Worm (Caenorhabditis elegans): ENCODE results near the gene srg-9.

Gene srg-9

DNA sequence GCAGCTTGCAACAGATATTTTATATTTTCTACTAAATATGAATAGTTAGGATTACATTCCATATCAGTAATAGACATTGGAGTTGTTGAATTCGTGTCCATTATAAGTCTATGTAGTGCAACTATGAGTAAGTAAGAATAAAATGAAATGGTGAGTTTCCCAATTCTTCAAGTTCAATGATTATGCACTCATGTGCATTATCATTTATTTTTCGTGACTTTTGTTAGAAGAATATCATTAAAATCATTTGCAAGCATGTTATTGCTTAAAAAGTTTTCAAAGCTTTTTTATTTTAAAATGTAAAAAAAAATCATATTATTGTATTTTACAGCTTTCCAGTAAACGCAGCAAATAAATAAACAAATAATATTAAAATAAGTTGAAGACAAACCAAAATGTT is at the start of gene srg-9:
TSS of gene srg-9 (minus strand) at position 101 of the 400 bp plus-strand sequence.
- no peak for TF ChIP-seq pes-1 (GFP tag; IDR thresholded peaks at IDR 0.05)
- TF ChIP-seq scrt-1 (GFP tag; IDR thresholded peaks at IDR 0.05), result no peak
- no peak for TF ChIP-seq tbx-37 (GFP tag; conservative IDR thresholded peaks at IDR 0.05)
- TF ChIP-seq B0310.2 (tag; optimal IDR thresholded peaks at IDR 0.05), result no peak
- TF ChIP-seq hmbx-1 (tag; optimal IDR thresholded peaks at IDR 0.05), result no peak
- TF ChIP-seq ets-7 (tag; optimal IDR thresholded peaks at IDR 0.05), result no peak
- TF ChIP-seq hnd-1 (tag; optimal IDR thresholded peaks at IDR 0.05), result no peak
- no peak for TF ChIP-seq hmg-4 (GFP tag; optimal IDR thresholded peaks at IDR 0.05)
- no peak for TF ChIP-seq ama-1 (optimal IDR thresholded peaks at IDR 0.05)
- no peak for TF ChIP-seq ceh-13 (GFP tag; optimal IDR thresholded peaks at IDR 0.05)

DNA sequence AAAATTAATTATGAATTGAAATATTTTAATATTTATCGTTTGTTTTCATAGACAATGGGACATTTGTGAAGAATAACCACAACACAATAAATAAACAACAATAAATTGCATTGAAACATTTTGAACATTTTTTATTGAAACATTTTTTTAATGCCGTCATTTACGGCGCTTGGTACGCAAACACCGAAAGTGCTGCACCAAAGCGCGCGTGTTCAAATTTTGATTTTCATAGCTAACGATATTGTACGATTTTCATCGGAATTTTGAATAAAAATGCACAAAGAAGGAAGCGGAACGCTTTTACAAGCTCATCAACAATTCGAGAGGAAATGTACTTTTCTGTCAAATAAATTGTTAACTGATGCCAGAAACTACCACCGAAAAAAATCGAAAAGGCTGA is 47.2 kb upstream of the srg-9 start:
- TF ChIP-seq sea-1 (GFP tag; conservative IDR thresholded peaks at IDR 0.05), result no peak
- no peak for TF ChIP-seq flt-1 (GFP tag; IDR thresholded peaks at IDR 0.05)
- TF ChIP-seq ceh-13 (GFP tag; optimal IDR thresholded peaks at IDR 0.05), result no peak
- no peak for TF ChIP-seq F13C5.2 (tag; optimal IDR thresholded peaks at IDR 0.05)
- TF ChIP-seq ama-1 (optimal IDR thresholded peaks at IDR 0.05), result no peak
- TF ChIP-seq tbx-37 (GFP tag; conservative IDR thresholded peaks at IDR 0.05), result no peak
- TF ChIP-seq tra-4 (tag; optimal IDR thresholded peaks at IDR 0.05), result no peak
- no peak for TF ChIP-seq tbx-11 (GFP tag; IDR thresholded peaks at IDR 0.05)
- TF ChIP-seq scrt-1 (GFP tag; IDR thresholded peaks at IDR 0.05), result no peak
- TF ChIP-seq ceh-36 (tag; optimal IDR thresholded peaks at IDR 0.05), result no peak
- TF ChIP-seq ets-7 (tag; optimal IDR thresholded peaks at IDR 0.05), result no peak
- TF ChIP-seq B0310.2 (tag; optimal IDR thresholded peaks at IDR 0.05), result no peak
- TF ChIP-seq hnd-1 (tag; optimal IDR thresholded peaks at IDR 0.05), result no peak

DNA sequence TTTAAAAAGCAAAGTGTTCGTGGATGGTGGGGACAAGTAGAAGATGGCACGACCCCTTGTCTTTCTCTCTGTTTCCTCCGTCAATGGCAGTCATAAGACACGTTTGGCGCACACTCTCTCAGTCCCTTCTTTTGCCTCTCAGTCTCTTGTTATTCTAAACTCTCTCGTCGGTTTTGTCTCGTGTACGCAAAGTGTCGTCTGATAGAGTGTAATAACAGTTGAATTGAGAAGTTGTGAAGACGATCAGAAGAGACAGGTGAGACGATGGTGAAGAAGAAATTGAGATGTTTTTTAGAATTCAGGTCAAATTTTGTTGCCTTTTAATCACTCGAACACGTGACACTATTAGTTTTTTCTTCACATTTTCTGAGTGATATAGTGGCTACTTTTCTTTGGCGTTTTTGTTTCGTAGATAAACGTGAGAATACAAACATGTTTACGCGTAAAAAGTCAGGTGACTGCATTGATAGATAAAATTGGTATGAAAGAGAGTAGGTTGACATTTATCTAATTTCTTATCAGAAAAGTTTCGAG is 46.6 kb upstream of the srg-9 start, which contains the start of gene F47D12.9:
TSS of gene F47D12.9 (minus strand) at position 267 of the 534 bp plus-strand sequence.
- TF ChIP-seq ama-1 (optimal IDR thresholded peaks at IDR 0.05), result no peak
- TF ChIP-seq ceh-13 (GFP tag; optimal IDR thresholded peaks at IDR 0.05), result no peak

DNA sequence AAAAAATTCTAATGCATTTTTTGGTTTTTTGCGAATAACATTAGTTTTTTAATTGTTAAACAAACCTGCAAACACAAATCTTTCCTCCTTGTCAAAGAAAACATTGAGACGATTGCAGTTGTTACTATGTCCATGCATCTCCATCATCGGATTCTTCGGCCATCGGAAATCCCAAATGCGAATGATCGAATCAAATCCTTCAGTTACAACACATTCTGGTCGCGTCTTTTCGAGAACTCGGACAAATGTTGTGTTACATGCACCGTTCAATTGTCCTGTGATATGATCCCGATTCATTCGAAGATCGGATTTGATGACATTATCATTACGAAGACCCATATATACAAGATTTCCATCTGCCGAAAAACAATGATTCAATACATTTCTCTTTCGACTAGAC is 43.7 kb upstream of the srg-9 start:
- TF ChIP-seq hmbx-1 (tag; optimal IDR thresholded peaks at IDR 0.05), result no peak
- TF ChIP-seq F13C5.2 (tag; optimal IDR thresholded peaks at IDR 0.05), result no peak

- TF ChIP-seq ets-7 (tag; optimal IDR thresholded peaks at IDR 0.05) (no peak), ceh-36 (tag; optimal IDR thresholded peaks at IDR 0.05) (no peak), sea-1 (GFP tag; conservative IDR thresholded peaks at IDR 0.05) (no peak), tra-4 (tag; optimal IDR thresholded peaks at IDR 0.05) (no peak), flt-1 (GFP tag; IDR thresholded peaks at IDR 0.05) (no peak), hmg-4 (GFP tag; optimal IDR thresholded peaks at IDR 0.05) (no peak), tbx-37 (GFP tag; conservative IDR thresholded peaks at IDR 0.05) (no peak), pes-1 (GFP tag; IDR thresholded peaks at IDR 0.05) (no peak), ceh-13 (GFP tag; optimal IDR thresholded peaks at IDR 0.05) (no peak), tbx-11 (GFP tag; IDR thresholded peaks at IDR 0.05) (no peak), F13C5.2 (tag; optimal IDR thresholded peaks at IDR 0.05) (no peak), scrt-1 (GFP tag; IDR thresholded peaks at IDR 0.05) (no peak), hnd-1 (tag; optimal IDR thresholded peaks at IDR 0.05) (no peak), ama-1 (optimal IDR thresholded peaks at IDR 0.05) (no peak), aly-1 (tag; optimal IDR thresholded peaks at IDR 0.05) (no peak), B0310.2 (tag; optimal IDR thresholded peaks at IDR 0.05) (no peak), hmbx-1 (tag; optimal IDR thresholded peaks at IDR 0.05) (no peak)
Observed at ce11 chrIII:6298131-6298530, 41.6 kb upstream of the srg-9 start, which contains the start of gene F47D12.3. F47D12.3 (plus strand) TSS chrIII:6298461.

DNA sequence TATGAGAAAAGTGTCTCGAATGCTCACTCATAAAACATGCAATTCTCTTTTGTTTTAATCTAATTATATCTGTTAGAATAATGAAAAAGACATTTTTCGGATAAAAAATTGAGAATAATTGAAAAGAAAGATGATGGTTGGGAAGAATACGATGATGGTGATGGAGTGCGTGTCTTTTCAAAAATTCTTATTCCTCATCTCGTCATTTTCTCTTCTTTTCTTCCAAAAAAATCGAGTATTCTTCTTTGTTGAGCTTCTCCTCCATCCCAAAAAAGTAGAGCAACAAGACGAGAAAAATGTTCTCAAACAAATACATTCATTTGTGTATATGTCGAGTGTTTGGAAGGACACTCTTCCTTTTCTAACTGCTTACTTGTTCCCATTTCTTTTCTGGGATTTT is 41.0 kb upstream of the srg-9 start:
- TF ChIP-seq ets-7 (tag; optimal IDR thresholded peaks at IDR 0.05) (no peak), hnd-1 (tag; optimal IDR thresholded peaks at IDR 0.05) (no peak), ceh-13 (GFP tag; optimal IDR thresholded peaks at IDR 0.05) (no peak), ceh-36 (tag; optimal IDR thresholded peaks at IDR 0.05) (no peak), F13C5.2 (tag; optimal IDR thresholded peaks at IDR 0.05) (no peak), scrt-1 (GFP tag; IDR thresholded peaks at IDR 0.05) (no peak), tbx-37 (GFP tag; conservative IDR thresholded peaks at IDR 0.05) (no peak)

- TF ChIP-seq tbx-11 (GFP tag; IDR thresholded peaks at IDR 0.05) (no peak), ama-1 (optimal IDR thresholded peaks at IDR 0.05) (no peak), flt-1 (GFP tag; IDR thresholded peaks at IDR 0.05) (no peak), ets-7 (tag; optimal IDR thresholded peaks at IDR 0.05) (no peak), pes-1 (GFP tag; IDR thresholded peaks at IDR 0.05) (no peak), hmbx-1 (tag; optimal IDR thresholded peaks at IDR 0.05) (no peak), tbx-37 (GFP tag; conservative IDR thresholded peaks at IDR 0.05) (no peak), F13C5.2 (tag; optimal IDR thresholded peaks at IDR 0.05) (no peak), hnd-1 (tag; optimal IDR thresholded peaks at IDR 0.05) (no peak), B0310.2 (tag; optimal IDR thresholded peaks at IDR 0.05) (no peak), scrt-1 (GFP tag; IDR thresholded peaks at IDR 0.05) (no peak), ceh-36 (tag; optimal IDR thresholded peaks at IDR 0.05) (no peak), hmg-4 (GFP tag; optimal IDR thresholded peaks at IDR 0.05) (no peak), sea-1 (GFP tag; conservative IDR thresholded peaks at IDR 0.05) (no peak), aly-1 (tag; optimal IDR thresholded peaks at IDR 0.05) (no peak), tra-4 (tag; optimal IDR thresholded peaks at IDR 0.05) (no peak)
Observed at ce11 chrIII:6295972-6296700, 39.6 kb upstream of the srg-9 start, which contains the start of gene F47D12.7. F47D12.7 (minus strand) TSS chrIII:6296022.
